Worm (Caenorhabditis elegans): ENCODE results near the gene pigm-1.

ce11 chrII:11361751-11362150 lies 13.5 kb downstream of the pigm-1 start:
- TF ChIP-seq ama-1 (optimal IDR thresholded peaks at IDR 0.05) (no peak), tbx-2 (tag; optimal IDR thresholded peaks at IDR 0.05) (no peak), nhr-237 (tag; optimal IDR thresholded peaks at IDR 0.05) (no peak), Y116A8C.19 (tag; optimal IDR thresholded peaks at IDR 0.05; ENCODE audit: borderline replicate concordance) (no peak), unc-62 (GFP tag; optimal IDR thresholded peaks at IDR 0.05) (no peak)
